Fruit fly (Drosophila melanogaster) whole organism, embryonic: Measurements from ENCODE around the gene lectin-29Ca.

Experiments
- B-H1 ChIP-seq: fragments of 200-800 bp; sonication (Bioruptor generic); IDR thresholded peaks from 3 replicates; pipeline ENCODE4 v1.3.6; 2022; ENCODE audit warnings: missing biosample characterization, missing genetic modification characterization
- Blimp-1 ChIP-seq: fragments of 200-800 bp; sonication (Bioruptor generic); optimal IDR thresholded peaks from 3 replicates; lab custom pipeline; 2018; ENCODE audit warnings: missing biosample characterization, missing genetic modification characterization, mild to moderate bottlenecking, moderate library complexity, missing genetic modification reagents
- CG10462 ChIP-seq: fragments of 200-800 bp; sonication (Bioruptor generic); optimal IDR thresholded peaks from 2 replicates; lab custom pipeline; 2016; ENCODE audit warnings: missing biosample characterization, missing genetic modification characterization
- CG11085 ChIP-seq: fragments of 200-800 bp; sonication (Bioruptor generic); IDR thresholded peaks from 2 replicates; pipeline ENCODE4 v1.3.6; 2022; ENCODE audit warnings: missing biosample characterization, missing genetic modification characterization
- CG11504 ChIP-seq: fragments of 200-800 bp; sonication (Bioruptor generic); optimal IDR thresholded peaks from 3 replicates; lab custom pipeline; 2019; ENCODE audit warnings: missing biosample characterization, mild to moderate bottlenecking, missing genetic modification characterization, moderate library complexity
- CG1233 ChIP-seq: fragments of 200-800 bp; sonication (Bioruptor generic); optimal IDR thresholded peaks from 4 replicates; lab custom pipeline; 2018; ENCODE audit warnings: missing biosample characterization, mild to moderate bottlenecking, missing genetic modification characterization
- CG1602 ChIP-seq: fragments of 200-800 bp; sonication (Bioruptor generic); optimal IDR thresholded peaks from 3 replicates; lab custom pipeline; 2016; ENCODE audit warnings: missing biosample characterization, missing genetic modification characterization
- CG16779 ChIP-seq: fragments of 200-800 bp; sonication (Bioruptor generic); IDR thresholded peaks from 2 replicates; pipeline ENCODE4 v1.3.6; 2022; ENCODE audit warnings: missing biosample characterization, missing genetic modification characterization
- CG16813 ChIP-seq: fragments of 200-800 bp; sonication (Bioruptor generic); IDR thresholded peaks from 3 replicates; pipeline ENCODE4 v1.3.6; 2022; ENCODE audit warnings: missing biosample characterization, missing genetic modification characterization; ENCODE audit not compliant: partially characterized antibody
- CG18619 ChIP-seq: fragments of 200-800 bp; sonication (Bioruptor generic); optimal IDR thresholded peaks from 3 replicates; lab custom pipeline; 2017; ENCODE audit warnings: missing biosample characterization, mild to moderate bottlenecking, missing genetic modification characterization
- CG2129 ChIP-seq: fragments of 200-800 bp; sonication (Bioruptor generic); IDR thresholded peaks from 2 replicates; pipeline ENCODE4 v1.3.6; 2022; ENCODE audit warnings: missing biosample characterization, missing genetic modification characterization; ENCODE audit not compliant: partially characterized antibody
- CG2712 ChIP-seq: fragments of 200-800 bp; optimal IDR thresholded peaks from 3 replicates; lab custom pipeline; 2019; ENCODE audit warnings: missing biosample characterization, mild to moderate bottlenecking, missing genetic modification characterization, moderate library complexity
- CG31441 ChIP-seq: fragments of 200-800 bp; sonication (Bioruptor generic); IDR thresholded peaks from 2 replicates; pipeline ENCODE4 v1.3.6; 2022; ENCODE audit warnings: missing biosample characterization, missing genetic modification characterization
- CG42726 ChIP-seq: fragments of 200-800 bp; sonication (Bioruptor generic); IDR thresholded peaks from 2 replicates; pipeline ENCODE4 v1.3.6; 2022; ENCODE audit warnings: missing biosample characterization, missing genetic modification characterization; ENCODE audit not compliant: partially characterized antibody
- CG6791 ChIP-seq: fragments of 200-800 bp; sonication (Bioruptor generic); IDR thresholded peaks from 3 replicates; pipeline ENCODE4 v1.3.6; 2022; ENCODE audit warnings: missing biosample characterization, missing genetic modification characterization; ENCODE audit not compliant: partially characterized antibody
- CG7357 ChIP-seq: fragments of 200-800 bp; sonication (Bioruptor generic); IDR thresholded peaks from 3 replicates; pipeline ENCODE4 v1.3.6; 2022; ENCODE audit warnings: missing biosample characterization, missing genetic modification characterization
- CG7556 ChIP-seq: fragments of 200-800 bp; sonication (Bioruptor generic); optimal IDR thresholded peaks from 2 replicates; lab custom pipeline; 2017; ENCODE audit warnings: missing biosample characterization, mild to moderate bottlenecking, missing genetic modification characterization
- CoRest ChIP-seq: fragments of 200-800 bp; sonication (Bioruptor generic); optimal IDR thresholded peaks from 3 replicates; lab custom pipeline; 2018; ENCODE audit warnings: missing biosample characterization, mild to moderate bottlenecking, missing genetic modification characterization, moderate library complexity
- Dbx ChIP-seq: fragments of 200-800 bp; sonication (Bioruptor generic); IDR thresholded peaks from 3 replicates; pipeline ENCODE4 v1.3.6; 2022; ENCODE audit warnings: missing biosample characterization, missing genetic modification characterization
- Dfd ChIP-seq, 2 experiments: fragments of >200 bp; optimal IDR thresholded peaks; 2 replicates each; lab custom pipeline; 2017; ENCODE audit warnings: missing biosample characterization in 2 of 2, missing genetic modification characterization in 2 of 2
- E2f1 ChIP-seq: fragments of 200-800 bp; sonication (Bioruptor generic); IDR thresholded peaks from 2 replicates; pipeline ENCODE4 v1.3.6; 2022; ENCODE audit warnings: missing biosample characterization, missing genetic modification characterization
- Fer3 ChIP-seq: fragments of 200-800 bp; sonication (Bioruptor generic); optimal IDR thresholded peaks from 2 replicates; lab custom pipeline; 2018; ENCODE audit warnings: missing biosample characterization, mild to moderate bottlenecking, missing genetic modification characterization, moderate library complexity
- Gug ChIP-seq: fragments of 200-800 bp; sonication (Bioruptor generic); IDR thresholded peaks from 4 replicates; pipeline ENCODE4 v1.3.6; 2022; ENCODE audit warnings: missing biosample characterization, missing genetic modification characterization
- HLH3B ChIP-seq: fragments of 200-800 bp; sonication (Bioruptor generic); IDR thresholded peaks from 2 replicates; pipeline ENCODE4 v1.3.6; 2022; ENCODE audit warnings: missing biosample characterization, missing genetic modification characterization
- Jarid2 ChIP-seq: fragments of 200-800 bp; sonication (Bioruptor generic); optimal IDR thresholded peaks from 3 replicates; lab custom pipeline; 2017; ENCODE audit warnings: mild to moderate bottlenecking, missing biosample characterization, missing genetic modification reagents, missing genetic modification characterization
- NK7.1 ChIP-seq: fragments of 200-800 bp; sonication (Bioruptor generic); optimal IDR thresholded peaks from 3 replicates; lab custom pipeline; 2016; ENCODE audit warnings: missing biosample characterization, missing genetic modification characterization
- Opbp ChIP-seq: fragments of 200-800 bp; sonication (Bioruptor generic); IDR thresholded peaks from 3 replicates; pipeline ENCODE4 v1.3.6; 2022; ENCODE audit warnings: missing biosample characterization, missing genetic modification characterization; ENCODE audit not compliant: partially characterized antibody
- Poxn ChIP-seq: fragments of 200-800 bp; sonication (Bioruptor generic); IDR thresholded peaks from 2 replicates; pipeline ENCODE4 v1.3.6; 2022; ENCODE audit warnings: missing biosample characterization, missing genetic modification characterization
- Xbp1 ChIP-seq: fragments of 200-800 bp; sonication (Bioruptor generic); optimal IDR thresholded peaks from 3 replicates; lab custom pipeline; 2016; ENCODE audit warnings: missing biosample characterization, mild to moderate bottlenecking, missing genetic modification characterization
- aop ChIP-seq: fragments of 200-800 bp; sonication (Bioruptor generic); IDR thresholded peaks from 2 replicates; pipeline ENCODE4 v1.3.6; 2022; ENCODE audit warnings: missing biosample characterization, missing genetic modification characterization
- bcd ChIP-seq: fragments of 200-800 bp; sonication (Bioruptor generic); optimal IDR thresholded peaks from 2 replicates; lab custom pipeline; 2017; ENCODE audit warnings: missing biosample characterization, mild to moderate bottlenecking, missing genetic modification characterization
- chinmo ChIP-seq: fragments of 200-800 bp; sonication (Bioruptor generic); IDR thresholded peaks from 4 replicates; pipeline ENCODE4 v1.3.6; 2022; ENCODE audit warnings: missing biosample characterization, missing genetic modification characterization; ENCODE audit not compliant: partially characterized antibody
- ems ChIP-seq: fragments of 200-800 bp; sonication (Bioruptor generic); optimal IDR thresholded peaks from 3 replicates; lab custom pipeline; 2016; ENCODE audit warnings: missing biosample characterization, missing genetic modification characterization
- ftz-f1 ChIP-seq: fragments of 200-800 bp; sonication (Bioruptor generic); optimal IDR thresholded peaks from 2 replicates; lab custom pipeline; 2016; ENCODE audit warnings: missing biosample characterization, missing genetic modification characterization
- gce ChIP-seq: fragments of 200-800 bp; sonication (Bioruptor generic); IDR thresholded peaks from 3 replicates; pipeline ENCODE4 v1.3.6; 2022; ENCODE audit warnings: missing biosample characterization, missing genetic modification characterization
- gro ChIP-seq: fragments of 200-800 bp; sonication (Bioruptor generic); optimal IDR thresholded peaks from 2 replicates; lab custom pipeline; 2016; ENCODE audit warnings: missing biosample characterization, missing genetic modification characterization
- h ChIP-seq: fragments of >200 bp; optimal IDR thresholded peaks from 2 replicates; lab custom pipeline; 2017
- lab ChIP-seq: fragments of 200-800 bp; sonication (Bioruptor generic); optimal IDR thresholded peaks from 3 replicates; lab custom pipeline; 2017; ENCODE audit warnings: missing biosample characterization, missing genetic modification characterization, mild to moderate bottlenecking, moderate library complexity, missing genetic modification reagents
- lov ChIP-seq, 2 experiments: fragments of 200-800 bp in 1 of 2; fragments of >200 bp in 1 of 2; sonication (Bioruptor generic) in 1 of 2; IDR thresholded peaks in 1 of 2; optimal IDR thresholded peaks in 1 of 2; 2 replicates in 1 of 2; 3 replicates in 1 of 2; pipeline versions ENCODE4 v1.3.6 to Lab custom; 2017 to 2022; ENCODE audit warnings: missing biosample characterization in 1 of 2, missing genetic modification characterization in 1 of 2
- nau ChIP-seq: fragments of 200-800 bp; sonication (Bioruptor generic); optimal IDR thresholded peaks from 3 replicates; lab custom pipeline; 2017; ENCODE audit warnings: missing biosample characterization, mild to moderate bottlenecking, missing genetic modification characterization, missing genetic modification reagents
- nerfin-1 ChIP-seq: fragments of 200-800 bp; sonication (Bioruptor generic); optimal IDR thresholded peaks from 3 replicates; lab custom pipeline; 2019; ENCODE audit warnings: missing biosample characterization, mild to moderate bottlenecking, missing genetic modification characterization, moderate library complexity
- pho ChIP-seq: fragments of 200-800 bp; sonication (Bioruptor generic); optimal IDR thresholded peaks from 2 replicates; lab custom pipeline; 2016; ENCODE audit warnings: missing biosample characterization, missing genetic modification characterization
- rib ChIP-seq: fragments of 200-800 bp; sonication (Bioruptor generic); IDR thresholded peaks from 2 replicates; pipeline ENCODE4 v1.3.6; 2022; ENCODE audit warnings: missing biosample characterization, missing genetic modification characterization
- scrt ChIP-seq: fragments of 200-800 bp; sonication (Bioruptor generic); optimal IDR thresholded peaks from 2 replicates; lab custom pipeline; 2018; ENCODE audit warnings: missing biosample characterization, mild to moderate bottlenecking, missing genetic modification characterization, moderate library complexity
- stwl ChIP-seq: fragments of 200-800 bp; sonication (Bioruptor generic); optimal IDR thresholded peaks from 3 replicates; lab custom pipeline; 2018; ENCODE audit warnings: missing biosample characterization, mild to moderate bottlenecking, missing genetic modification characterization, moderate library complexity
- trem ChIP-seq: fragments of 200-800 bp; optimal IDR thresholded peaks from 3 replicates; lab custom pipeline; 2019; ENCODE audit warnings: missing biosample characterization, mild to moderate bottlenecking, missing genetic modification characterization, moderate library complexity
- vnd ChIP-seq: fragments of 200-800 bp; sonication (Bioruptor generic); IDR thresholded peaks from 3 replicates; pipeline ENCODE4 v1.3.6; 2022; ENCODE audit warnings: missing biosample characterization, missing genetic modification characterization; ENCODE audit not compliant: partially characterized antibody

lectin-29Ca gene

DNA sequence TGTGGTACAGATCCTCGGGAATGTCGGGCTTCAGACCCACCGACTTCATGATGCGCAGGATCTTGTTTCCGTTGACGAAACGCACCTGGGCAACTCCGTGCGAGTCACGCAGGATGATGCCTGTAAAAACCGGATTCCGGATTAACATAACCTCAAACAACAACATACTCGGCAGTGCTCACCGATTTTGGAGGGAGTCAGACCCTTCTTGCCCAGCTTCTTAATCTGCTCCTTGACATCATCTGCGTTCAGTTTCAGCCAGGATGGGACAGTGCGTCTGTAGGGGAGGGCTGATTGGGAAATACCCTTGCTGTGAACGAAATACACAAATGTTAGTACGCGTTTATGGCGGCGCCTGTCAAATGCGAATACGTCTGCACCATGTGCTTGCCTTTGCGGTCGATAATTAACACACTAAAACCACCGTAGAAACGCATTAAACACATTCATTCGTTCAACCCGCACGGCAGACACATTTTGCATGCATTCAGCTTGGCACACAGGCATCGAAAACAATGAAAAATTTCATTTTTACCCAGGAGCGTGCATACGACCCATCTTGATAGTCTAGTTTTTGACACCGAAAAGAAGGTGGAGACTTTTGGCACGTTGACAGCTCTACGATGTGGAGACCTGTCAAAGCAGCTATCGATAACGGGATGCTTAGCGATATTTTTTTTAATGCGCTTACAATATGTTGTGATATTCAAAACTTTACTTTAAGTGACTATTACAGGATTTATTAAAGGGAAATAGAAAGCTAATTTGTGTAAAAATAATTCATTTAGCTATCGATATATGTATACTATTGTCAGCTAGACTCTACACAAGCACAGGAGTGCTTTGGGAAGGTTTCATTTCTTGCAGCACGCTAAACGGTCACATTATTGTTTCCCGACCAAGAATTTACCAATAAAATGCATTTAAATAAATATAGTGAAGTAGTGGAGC, 29.8 kb downstream of the lectin-29Ca start, which contains the start of the genes RpS13 and CSN8 (continued):
- TF ChIP-seq Opbp (GFP tag; lab: Robert Waterston, UW), result peak; percentile 87
- no peak for TF ChIP-seq CG1602 (GFP tag; lab: Kevin White, UChicago)
- peak; percentile 44 for TF ChIP-seq CG11504 (tag; lab: Kevin White, UChicago)
- peak; percentile 85 for TF ChIP-seq stwl (tag; lab: Kevin White, UChicago)
- TF ChIP-seq Dbx (GFP tag; lab: Robert Waterston, UW), result peak; percentile 23; the same call in 2 of the 3 replicates
- peak; percentile 16 for TF ChIP-seq nau (GFP tag; lab: Kevin White, UChicago)
- peak; percentile 87 for TF ChIP-seq trem (tag; lab: Kevin White, UChicago)
- no peak for TF ChIP-seq Xbp1
- TF ChIP-seq CG42726 (GFP tag; lab: Robert Waterston, UW), result peak; percentile 80
- TF ChIP-seq CG2129 (GFP tag; lab: Robert Waterston, UW), result peak; percentile 91
- peak; percentile 36 for TF ChIP-seq Jarid2
- peak; percentile 54; the same call in 1 of the 2 replicates for TF ChIP-seq CG31441
- no peak for TF ChIP-seq CG11085 (GFP tag; lab: Robert Waterston, UW)
- no peak for TF ChIP-seq ftz-f1
- TF ChIP-seq CG7357 (GFP tag; lab: Robert Waterston, UW), result 0 out of 3 replicates have a peak, but pooled peaks have one; percentile 11
- 0 out of 2 replicates have a peak, but pooled peaks have one; percentile 31 for TF ChIP-seq CG16779
- no peak for TF ChIP-seq CG7556
- TF ChIP-seq CG6791, result peak; percentile 86
- no peak for TF ChIP-seq B-H1 (GFP tag; lab: Robert Waterston, UW)
- TF ChIP-seq h (lab: Kevin White, UChicago), result no peak
- peak; percentile 25 for TF ChIP-seq lab (GFP tag; lab: Kevin White, UChicago)
- peak; percentile 11 for TF ChIP-seq bcd (GFP tag; lab: Kevin White, UChicago)
- TF ChIP-seq CG10462 (GFP tag; lab: Kevin White, UChicago), result no peak
- TF ChIP-seq Blimp-1 (GFP tag; lab: Kevin White, UChicago), result no peak
- TF ChIP-seq Fer3 (tag; lab: Kevin White, UChicago), result no peak
- TF ChIP-seq CG18619 (GFP tag; lab: Kevin White, UChicago), result no peak
- peak; percentile 90 for TF ChIP-seq vnd (GFP tag; lab: Robert Waterston, UW)
- TF ChIP-seq CG1233 (GFP tag; lab: Kevin White, UChicago), result peak; percentile 12
- TF ChIP-seq lov (optimal IDR thresholded peaks at IDR 0.05; lab: Kevin White, UChicago), result no peak
- TF ChIP-seq lov (GFP tag; IDR thresholded peaks at IDR 0.05; lab: Robert Waterston, UW), result no peak
- no peak for TF ChIP-seq E2f1 (GFP tag; lab: Robert Waterston, UW)
- TF ChIP-seq ems (GFP tag; lab: Kevin White, UChicago), result no peak
- TF ChIP-seq CoRest (tag; lab: Kevin White, UChicago), result peak; percentile 17
- TF ChIP-seq Dfd (GFP tag; optimal IDR thresholded peaks at IDR 0.05; lab: Kevin White, UChicago), result no peak
- peak; percentile 29 for TF ChIP-seq pho (GFP tag; lab: Kevin White, UChicago)
- TF ChIP-seq aop (GFP tag; lab: Robert Waterston, UW), result no peak
- no peak for TF ChIP-seq rib (GFP tag; lab: Robert Waterston, UW)
- no peak for TF ChIP-seq Poxn (GFP tag; lab: Robert Waterston, UW)
- no peak for TF ChIP-seq gce (GFP tag; lab: Robert Waterston, UW)
- TF ChIP-seq Gug (GFP tag; lab: Robert Waterston, UW), result no peak
- peak; percentile 69; the same call in 2 of the 4 replicates for TF ChIP-seq chinmo (GFP tag; lab: Robert Waterston, UW)
- TF ChIP-seq gro, result peak; percentile 29
- no peak for TF ChIP-seq NK7.1 (GFP tag; lab: Kevin White, UChicago)
- TF ChIP-seq CG16813 (GFP tag; lab: Robert Waterston, UW), result peak; percentile 95
- TF ChIP-seq scrt (GFP tag; lab: Kevin White, UChicago), result peak; percentile 10
- peak; percentile 33 for TF ChIP-seq CG2712 (tag; lab: Kevin White, UChicago)
- peak; percentile 39 for TF ChIP-seq nerfin-1 (tag; lab: Kevin White, UChicago)
- TF ChIP-seq HLH3B (GFP tag; lab: Robert Waterston, UW), result no peak
